Worm (Caenorhabditis elegans): ENCODE data around the gene ncx-5.

DNA sequence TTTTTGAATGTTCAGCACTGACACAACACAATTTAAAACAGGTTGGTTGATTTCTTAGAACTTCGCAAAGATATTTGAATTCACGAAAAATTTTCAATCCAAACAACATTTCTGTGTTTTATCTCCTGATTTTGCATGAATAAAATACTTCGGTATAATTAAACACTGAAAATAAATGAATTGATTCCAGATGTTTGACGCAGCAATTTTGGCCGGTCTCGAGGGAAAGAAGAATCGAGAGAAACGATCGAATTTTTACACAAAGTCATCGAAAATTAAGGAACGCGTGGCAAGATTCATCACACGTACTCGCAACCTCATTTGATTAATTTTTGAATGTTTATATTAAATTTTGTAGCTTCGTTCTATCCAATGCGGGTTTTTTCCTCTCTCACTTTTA, 25.7 kb downstream of the ncx-5 start:
- no peak for TF ChIP-seq ama-1 (optimal IDR thresholded peaks at IDR 0.05)
- no peak for TF ChIP-seq snpc-4 (tag; optimal IDR thresholded peaks at IDR 0.05)
- TF ChIP-seq R02D3.7 (tag; optimal IDR thresholded peaks at IDR 0.05): no peak
- no peak for TF ChIP-seq nhr-28 (tag; optimal IDR thresholded peaks at IDR 0.05)
- TF ChIP-seq pqm-1 (tag; optimal IDR thresholded peaks at IDR 0.05): no peak
- TF ChIP-seq unc-39 (tag; optimal IDR thresholded peaks at IDR 0.05): no peak
- TF ChIP-seq ztf-11 (tag; optimal IDR thresholded peaks at IDR 0.05): no peak
- TF ChIP-seq nhr-43 (tag; optimal IDR thresholded peaks at IDR 0.05; ENCODE audit: poor library complexity, severe bottlenecking): no peak
- no peak for TF ChIP-seq zag-1 (tag; optimal IDR thresholded peaks at IDR 0.05)
- TF ChIP-seq elt-3 (tag; optimal IDR thresholded peaks at IDR 0.05): no peak
- no peak for TF ChIP-seq nhr-12 (tag; optimal IDR thresholded peaks at IDR 0.05)

Data from whole organism, L3 larva.